Worm (Caenorhabditis elegans) whole organism, late embryonic: Measurements from ENCODE around the gene C28C12.11.

Experiments used
- C08G9.2 ChIP-seq: sonication (generic microtip); optimal IDR thresholded peaks from 2 replicates; lab custom pipeline; 2016; ENCODE audit warnings: mild to moderate bottlenecking, missing genetic modification characterization, moderate library complexity, missing compliant biosample characterization
- C38D4.7 ChIP-seq: fragments of 200-800 bp; sonication (Bioruptor generic); optimal IDR thresholded peaks from 2 replicates; lab custom pipeline; 2018; ENCODE audit warnings: mild to moderate bottlenecking, missing genetic modification characterization, moderate library complexity, missing compliant biosample characterization
- F13H6.1 ChIP-seq: sonication (generic microtip); optimal IDR thresholded peaks from 2 replicates; lab custom pipeline; 2016; ENCODE audit warnings: missing genetic modification characterization, missing compliant biosample characterization
- K02D7.2 ChIP-seq: sonication (generic microtip); optimal IDR thresholded peaks from 2 replicates; lab custom pipeline; 2017; ENCODE audit warnings: mild to moderate bottlenecking, missing genetic modification characterization, missing compliant biosample characterization
- K09A11.1 ChIP-seq: sonication (generic microtip); optimal IDR thresholded peaks from 2 replicates; lab custom pipeline; 2017; ENCODE audit warnings: antibody characterized with exemption, mild to moderate bottlenecking, missing genetic modification characterization, missing compliant biosample characterization; ENCODE audit not compliant: insufficient read depth
- T23F11.4 ChIP-seq: fragments of 200-800 bp; sonication (Bioruptor generic); optimal IDR thresholded peaks from 2 replicates; lab custom pipeline; 2018; ENCODE audit warnings: mild to moderate bottlenecking, missing genetic modification characterization, missing compliant biosample characterization
- ahr-1 ChIP-seq: sonication (generic microtip); optimal IDR thresholded peaks from 2 replicates; lab custom pipeline; 2016; ENCODE audit warnings: missing genetic modification characterization, missing compliant biosample characterization
- ceh-19 ChIP-seq: fragments of 200-800 bp; sonication (Bioruptor generic); optimal IDR thresholded peaks from 2 replicates; lab custom pipeline; 2018; ENCODE audit warnings: mild to moderate bottlenecking, missing genetic modification characterization, missing compliant biosample characterization
- ceh-2 ChIP-seq: sonication (generic microtip); optimal IDR thresholded peaks from 2 replicates; lab custom pipeline; 2016; ENCODE audit warnings: missing genotype, missing genetic modification characterization, missing compliant biosample characterization
- ceh-22 ChIP-seq: sonication (generic microtip); optimal IDR thresholded peaks from 2 replicates; lab custom pipeline; 2017; ENCODE audit warnings: missing biosample characterization, missing genetic modification characterization
- ceh-31 ChIP-seq: sonication (generic microtip); optimal IDR thresholded peaks from 2 replicates; lab custom pipeline; 2016; ENCODE audit warnings: missing genetic modification characterization, missing compliant biosample characterization
- ceh-34 ChIP-seq: sonication (generic microtip); optimal IDR thresholded peaks from 2 replicates; lab custom pipeline; 2016; ENCODE audit warnings: mild to moderate bottlenecking, missing genetic modification characterization, missing compliant biosample characterization
- ceh-45 ChIP-seq: fragments of 200-800 bp; sonication (Bioruptor generic); IDR thresholded peaks from 2 replicates; pipeline ENCODE4 v1.3.6; 2022; ENCODE audit warnings: missing genetic modification reagents, missing genetic modification characterization, missing compliant biosample characterization
- ceh-6 ChIP-seq: fragments of 200-800 bp; sonication (Bioruptor generic); optimal IDR thresholded peaks from 2 replicates; lab custom pipeline; 2018; ENCODE audit warnings: mild to moderate bottlenecking, missing genetic modification characterization, missing compliant biosample characterization
- ceh-9 ChIP-seq: sonication (generic microtip); optimal IDR thresholded peaks from 2 replicates; lab custom pipeline; 2016; ENCODE audit warnings: mild to moderate bottlenecking, missing genetic modification characterization, inconsistent platforms, missing compliant biosample characterization
- che-1 ChIP-seq: sonication (generic microtip); optimal IDR thresholded peaks from 2 replicates; lab custom pipeline; 2016; ENCODE audit warnings: mild to moderate bottlenecking, missing genetic modification characterization, missing compliant biosample characterization
- dmd-4 ChIP-seq: sonication (generic microtip); optimal IDR thresholded peaks from 2 replicates; lab custom pipeline; 2016; ENCODE audit warnings: borderline replicate concordance, missing genetic modification characterization, missing compliant biosample characterization
- elt-4 ChIP-seq: sonication (generic microtip); optimal IDR thresholded peaks from 2 replicates; lab custom pipeline; 2016; ENCODE audit warnings: missing genetic modification characterization, missing compliant biosample characterization
- fax-1 ChIP-seq: sonication (generic microtip); optimal IDR thresholded peaks from 2 replicates; lab custom pipeline; 2016; ENCODE audit warnings: missing genotype, missing genetic modification characterization, missing compliant biosample characterization
- fkh-10 ChIP-seq: fragments of 150-350 bp; optimal IDR thresholded peaks from 2 replicates; lab custom pipeline; 2014; ENCODE audit warnings: missing biosample characterization, missing genetic modification reagents, missing genetic modification characterization
- gmeb-2 ChIP-seq: sonication (generic microtip); optimal IDR thresholded peaks from 2 replicates; lab custom pipeline; 2016; ENCODE audit warnings: missing genetic modification characterization, inconsistent platforms, missing compliant biosample characterization
- hlh-15 ChIP-seq: sonication (generic microtip); optimal IDR thresholded peaks from 2 replicates; lab custom pipeline; 2016; ENCODE audit warnings: missing genetic modification characterization, missing compliant biosample characterization
- hlh-6 ChIP-seq: sonication (generic microtip); optimal IDR thresholded peaks from 2 replicates; lab custom pipeline; 2016; ENCODE audit warnings: missing genotype, missing genetic modification characterization, missing compliant biosample characterization
- hlh-8 ChIP-seq: sonication (generic microtip); optimal IDR thresholded peaks from 2 replicates; lab custom pipeline; 2016; ENCODE audit warnings: missing genotype, missing genetic modification characterization, missing compliant biosample characterization
- lim-6 ChIP-seq: sonication (generic microtip); optimal IDR thresholded peaks from 2 replicates; lab custom pipeline; 2016; ENCODE audit warnings: missing genetic modification characterization, missing compliant biosample characterization
- lin-11 ChIP-seq: fragments of 200-800 bp; sonication (Bioruptor generic); optimal IDR thresholded peaks from 2 replicates; lab custom pipeline; 2018; ENCODE audit warnings: mild to moderate bottlenecking, missing genetic modification characterization, missing compliant biosample characterization
- mec-3 ChIP-seq: sonication (generic microtip); optimal IDR thresholded peaks from 2 replicates; lab custom pipeline; 2016; ENCODE audit warnings: borderline replicate concordance, missing genetic modification characterization, missing compliant biosample characterization
- nhr-11 ChIP-seq: fragments of 150-350 bp; optimal IDR thresholded peaks from 2 replicates; lab custom pipeline; 2014; ENCODE audit warnings: missing biosample characterization, missing genetic modification characterization
- nhr-232 ChIP-seq: sonication (generic microtip); optimal IDR thresholded peaks from 2 replicates; lab custom pipeline; 2016; ENCODE audit warnings: missing genetic modification characterization, missing compliant biosample characterization
- odd-2 ChIP-seq: sonication (generic microtip); optimal IDR thresholded peaks from 2 replicates; lab custom pipeline; 2017; ENCODE audit warnings: antibody characterized with exemption, mild to moderate bottlenecking, missing genetic modification characterization, missing compliant biosample characterization
- pag-3 ChIP-seq: sonication (generic microtip); optimal IDR thresholded peaks from 2 replicates; lab custom pipeline; 2016; ENCODE audit warnings: missing compliant biosample characterization, missing genetic modification characterization, borderline replicate concordance
- rnt-1 ChIP-seq: sonication (generic microtip); optimal IDR thresholded peaks from 2 replicates; lab custom pipeline; 2016; ENCODE audit warnings: missing genetic modification characterization, missing compliant biosample characterization
- sox-2 ChIP-seq: fragments of 200-800 bp; sonication (Bioruptor generic); IDR thresholded peaks from 2 replicates; pipeline ENCODE4 v1.3.6; 2022; ENCODE audit warnings: missing genetic modification reagents, missing genetic modification characterization, missing compliant biosample characterization
- syd-9 ChIP-seq: sonication (generic microtip); optimal IDR thresholded peaks from 2 replicates; lab custom pipeline; 2016; ENCODE audit warnings: mild to moderate bottlenecking, missing genetic modification characterization, moderate library complexity, missing compliant biosample characterization
- tbx-2 ChIP-seq: sonication (generic microtip); optimal IDR thresholded peaks from 2 replicates; lab custom pipeline; 2016; ENCODE audit warnings: missing genetic modification characterization, missing compliant biosample characterization
- tbx-7 ChIP-seq: sonication (generic microtip); optimal IDR thresholded peaks from 2 replicates; lab custom pipeline; 2016; ENCODE audit warnings: missing genotype, missing genetic modification characterization, missing compliant biosample characterization
- ttx-3 ChIP-seq: sonication (generic microtip); optimal IDR thresholded peaks from 2 replicates; lab custom pipeline; 2016; ENCODE audit warnings: missing genetic modification reagents, missing genetic modification characterization, missing compliant biosample characterization
- unc-3 ChIP-seq, 2 experiments: fragments of 200-800 bp in 1 of 2; sonication (Bioruptor generic) in 1 of 2; sonication (generic microtip) in 1 of 2; conservative IDR thresholded peaks in 1 of 2; optimal IDR thresholded peaks in 1 of 2; 2 replicates each; pipeline versions ENCODE4 v1.3.6 to Lab custom; 2016 to 2022; ENCODE audit warnings: missing compliant biosample characterization in 2 of 2, missing genetic modification characterization in 2 of 2, missing genetic modification reagents in 1 of 2
- zip-5 ChIP-seq: sonication (generic microtip); optimal IDR thresholded peaks from 2 replicates; lab custom pipeline; 2016; ENCODE audit warnings: missing genetic modification characterization, missing compliant biosample characterization

The C28C12.11 gene

DNA sequence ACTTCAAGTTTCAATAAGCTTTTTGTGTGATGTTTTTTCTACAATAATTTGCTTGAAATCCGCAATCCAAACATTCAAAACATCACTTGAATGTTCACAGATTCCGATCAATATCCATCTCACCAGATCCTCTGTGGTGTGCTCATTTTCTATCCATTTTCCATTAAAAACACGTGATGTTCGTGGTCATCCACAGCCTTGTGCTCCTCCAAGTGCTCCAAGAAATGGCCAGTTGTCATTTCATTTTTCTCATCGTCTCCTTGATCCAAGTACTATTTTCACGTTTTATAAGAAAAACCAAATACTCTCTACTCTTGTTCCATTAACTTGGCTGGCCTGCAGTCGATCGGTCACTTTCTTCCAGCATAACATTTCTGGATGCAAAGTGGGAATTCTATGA, 2.3 kb downstream of the C28C12.11 start:
- TF ChIP-seq mec-3 (tag; lab: Kevin White, UChicago) = no peak

DNA sequence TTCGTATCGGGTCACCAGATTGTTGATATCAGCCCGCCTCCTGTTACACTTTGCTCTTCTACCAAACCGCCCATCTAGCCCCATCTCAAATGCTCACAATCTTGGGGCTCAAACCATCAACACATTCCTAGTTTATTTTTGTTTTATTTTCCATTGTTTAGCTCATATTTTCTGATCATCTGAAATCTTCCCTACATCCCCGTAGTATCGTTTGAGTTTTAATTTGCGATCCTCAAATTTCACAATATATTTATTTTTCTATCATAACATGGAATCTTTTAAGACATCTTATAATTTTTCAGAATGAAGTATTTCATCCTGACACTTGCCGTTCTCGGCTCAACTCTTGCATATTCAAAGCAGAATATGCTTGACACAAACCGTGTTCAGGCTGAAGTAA, 3.0 kb downstream of the C28C12.11 start, which contains the start of gene spp-10:
TSS of gene spp-10 (plus strand) at position 301 of the 400 bp plus-strand sequence.
- TF ChIP-seq fkh-10 (GFP tag; lab: Kevin White, UChicago) (no peak), fax-1 (tag; lab: Kevin White, UChicago) (no peak), syd-9 (tag; lab: Kevin White, UChicago) (no peak), ceh-22 (tag; lab: Kevin White, UChicago) (no peak), K02D7.2 (no peak), K09A11.1 (tag; lab: Kevin White, UChicago) (no peak), C38D4.7 (GFP tag; lab: Kevin White, UChicago) (no peak), sox-2 (GFP tag; lab: Robert Waterston, UW) (no peak), unc-3 (GFP tag; conservative IDR thresholded peaks at IDR 0.05; lab: Robert Waterston, UW) (no peak), unc-3 (tag; optimal IDR thresholded peaks at IDR 0.05; lab: Kevin White, UChicago) (no peak), nhr-232 (tag; lab: Kevin White, UChicago) (no peak), lin-11 (no peak), pag-3 (tag; lab: Kevin White, UChicago) (no peak), ttx-3 (tag; lab: Kevin White, UChicago) (no peak), elt-4 (tag; lab: Kevin White, UChicago) (no peak)

DNA sequence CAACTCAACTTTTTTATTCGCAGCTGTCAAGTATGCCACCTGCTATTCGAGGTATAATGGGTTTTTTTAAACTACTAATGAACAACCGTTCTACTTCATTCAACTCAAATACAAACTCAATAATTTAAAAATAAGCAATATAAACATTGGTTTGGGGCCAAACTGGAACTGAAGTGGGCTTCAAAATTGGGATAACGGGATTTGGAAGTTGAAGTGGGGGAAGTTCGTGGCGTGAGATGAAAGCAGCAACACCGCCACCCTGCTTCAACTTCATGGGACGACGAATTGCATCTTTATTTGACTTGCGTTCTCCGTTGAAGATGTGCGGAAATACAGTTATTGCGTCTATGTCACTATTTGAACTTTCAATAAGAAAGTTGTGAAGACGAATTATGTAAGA, 4.7 kb downstream of the C28C12.11 start:
- TF ChIP-seq hlh-6 (tag; lab: Kevin White, UChicago) = no peak
- no peak for TF ChIP-seq tbx-7 (tag; lab: Kevin White, UChicago)
- TF ChIP-seq ceh-19 = no peak
- no peak for TF ChIP-seq ceh-45 (GFP tag; lab: Robert Waterston, UW)
- no peak for TF ChIP-seq ceh-34 (tag; lab: Kevin White, UChicago)
- no peak for TF ChIP-seq zip-5
- no peak for TF ChIP-seq nhr-232 (tag; lab: Kevin White, UChicago)
- TF ChIP-seq ceh-2 = no peak
- TF ChIP-seq T23F11.4 (GFP tag; lab: Kevin White, UChicago) = no peak
- no peak for TF ChIP-seq hlh-8 (tag; lab: Kevin White, UChicago)
- TF ChIP-seq hlh-15 (tag; lab: Kevin White, UChicago) = no peak
- TF ChIP-seq ahr-1 (tag; lab: Kevin White, UChicago) = no peak
- no peak for TF ChIP-seq ceh-31 (tag; lab: Kevin White, UChicago)
- TF ChIP-seq ceh-9 (tag; lab: Kevin White, UChicago) = no peak
- no peak for TF ChIP-seq tbx-2 (tag; lab: Kevin White, UChicago)
- no peak for TF ChIP-seq K02D7.2
- TF ChIP-seq F13H6.1 (tag; lab: Kevin White, UChicago) = no peak

DNA sequence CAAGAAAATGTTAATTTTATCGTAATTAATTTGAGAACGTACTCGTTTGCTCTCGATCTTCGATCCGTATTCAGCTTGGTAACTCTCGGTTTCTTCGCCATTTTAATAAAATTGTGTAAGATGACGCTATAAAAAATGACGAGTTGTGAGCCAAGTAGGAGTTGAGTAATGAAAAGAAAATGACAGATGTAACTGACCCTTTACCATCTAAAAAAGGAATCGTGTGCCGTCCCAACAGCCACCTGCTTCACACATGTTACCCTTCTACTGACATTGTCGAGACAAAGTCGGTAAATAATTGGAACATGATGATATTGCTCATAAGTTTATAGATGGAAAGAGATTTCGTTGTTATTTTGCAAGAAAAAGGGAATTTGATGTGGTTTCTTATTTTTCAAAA, 5.5 kb downstream of the C28C12.11 start, which contains the start of gene hlh-12:
TSS of gene hlh-12 (minus strand) at position 101 of the 400 bp plus-strand sequence.
- no peak for TF ChIP-seq C08G9.2 (tag; lab: Kevin White, UChicago)
- TF ChIP-seq C38D4.7 (GFP tag; lab: Kevin White, UChicago) = no peak
- no peak for TF ChIP-seq ceh-31 (tag; lab: Kevin White, UChicago)
- TF ChIP-seq lim-6 (tag; lab: Kevin White, UChicago) = no peak
- no peak for TF ChIP-seq K02D7.2
- no peak for TF ChIP-seq odd-2 (tag; lab: Kevin White, UChicago)
- no peak for TF ChIP-seq ceh-22 (tag; lab: Kevin White, UChicago)
- no peak for TF ChIP-seq ahr-1 (tag; lab: Kevin White, UChicago)
- no peak for TF ChIP-seq ceh-6 (GFP tag; lab: Kevin White, UChicago)
- no peak for TF ChIP-seq lin-11
- TF ChIP-seq syd-9 (tag; lab: Kevin White, UChicago) = no peak
- no peak for TF ChIP-seq dmd-4
- no peak for TF ChIP-seq rnt-1 (tag; lab: Kevin White, UChicago)
- TF ChIP-seq fkh-10 (GFP tag; lab: Kevin White, UChicago) = no peak
- TF ChIP-seq sox-2 (GFP tag; lab: Robert Waterston, UW) = no peak
- TF ChIP-seq ceh-34 (tag; lab: Kevin White, UChicago) = no peak
- no peak for TF ChIP-seq che-1 (tag; lab: Kevin White, UChicago)
- no peak for TF ChIP-seq nhr-11
- no peak for TF ChIP-seq gmeb-2 (tag; lab: Kevin White, UChicago)
